Worm (Caenorhabditis elegans) whole organism, L4 larva: ENCODE results near the gene dyc-1.
A peak's percentile ranks its signal among the peaks of the same experiment; 100 is the strongest.

Experiments
- Y105C5A.15 ChIP-seq: fragments of 200-800 bp; sonication (Bioruptor generic); IDR thresholded peaks from 2 replicates; pipeline ENCODE4 v1.3.6; 2022; ENCODE audit warnings: missing genetic modification characterization, missing compliant biosample characterization
- Y5F2A.4 ChIP-seq: fragments of 200-800 bp; sonication (Bioruptor generic); optimal IDR thresholded peaks from 2 replicates; lab custom pipeline; 2018; ENCODE audit warnings: mild to moderate bottlenecking, missing genetic modification characterization, missing compliant biosample characterization
- ZK337.2 ChIP-seq: fragments of 200-800 bp; sonication (Bioruptor generic); IDR thresholded peaks from 2 replicates; pipeline ENCODE4 v1.3.6; 2022; ENCODE audit warnings: missing genetic modification reagents, missing genetic modification characterization, missing compliant biosample characterization
- aha-1 ChIP-seq: fragments of 150-350 bp; peaks from one replicate; lab custom pipeline; 2014; ENCODE audit warnings: missing biosample characterization, missing genetic modification characterization
- attf-4 ChIP-seq: sonication (generic microtip); optimal IDR thresholded peaks from 3 replicates; lab custom pipeline; 2017; ENCODE audit warnings: missing biosample characterization, missing genetic modification characterization
- ceh-44 ChIP-seq: fragments of 200-800 bp; sonication (Bioruptor generic); IDR thresholded peaks from 2 replicates; pipeline ENCODE4 v1.3.6; 2022; ENCODE audit warnings: missing genetic modification reagents, missing genetic modification characterization, missing compliant biosample characterization
- ceh-82 ChIP-seq: sonication (generic microtip); optimal IDR thresholded peaks from 2 replicates; lab custom pipeline; 2017; ENCODE audit warnings: missing biosample characterization, missing genetic modification characterization
- daf-16 ChIP-seq, 3 experiments: sonication (generic microtip); optimal IDR thresholded peaks; 2 replicates each; lab custom pipeline; 2016 to 2017; ENCODE audit warnings: missing genetic modification characterization in 3 of 3, missing genetic modification reagents in 3 of 3, mild to moderate bottlenecking in 2 of 3, missing compliant biosample characterization in 2 of 3, missing biosample characterization in 1 of 3, moderate library complexity in 1 of 3
- dmd-6 ChIP-seq: fragments of 200-800 bp; sonication (Bioruptor generic); IDR thresholded peaks from 2 replicates; pipeline ENCODE4 v1.3.6; 2022; ENCODE audit warnings: missing genetic modification reagents, missing genetic modification characterization, missing compliant biosample characterization
- dmd-8 ChIP-seq: fragments of 200-800 bp; sonication (Bioruptor generic); IDR thresholded peaks from 2 replicates; pipeline ENCODE4 v1.3.6; 2022; ENCODE audit warnings: missing genetic modification characterization, missing compliant biosample characterization
- dpl-1 ChIP-seq: fragments of 150-350 bp; optimal IDR thresholded peaks from 2 replicates; lab custom pipeline; 2014; ENCODE audit warnings: missing biosample characterization, missing genetic modification reagents, missing genetic modification characterization
- dve-1 ChIP-seq: sonication (generic microtip); optimal IDR thresholded peaks from 2 replicates; lab custom pipeline; 2017; ENCODE audit warnings: antibody characterized with exemption, mild to moderate bottlenecking, missing genetic modification characterization, missing compliant biosample characterization; ENCODE audit not compliant: insufficient read depth
- fos-1 ChIP-seq: fragments of 150-350 bp; optimal IDR thresholded peaks from 2 replicates; lab custom pipeline; 2014; ENCODE audit warnings: missing biosample characterization, missing genetic modification characterization
- hlh-11 ChIP-seq: fragments of 200-800 bp; sonication (Bioruptor generic); optimal IDR thresholded peaks from 2 replicates; lab custom pipeline; 2018; ENCODE audit warnings: mild to moderate bottlenecking, missing genetic modification characterization, missing compliant biosample characterization
- hlh-30 ChIP-seq: sonication (generic microtip); optimal IDR thresholded peaks from 2 replicates; lab custom pipeline; 2017; ENCODE audit warnings: antibody characterized with exemption, mild to moderate bottlenecking, missing genetic modification characterization, missing compliant biosample characterization; ENCODE audit not compliant: insufficient read depth
- lin-13 ChIP-seq: fragments of 150-350 bp; optimal IDR thresholded peaks from 2 replicates; lab custom pipeline; 2014; ENCODE audit warnings: missing biosample characterization, missing genetic modification reagents, missing genetic modification characterization
- lin-15B ChIP-seq: fragments of 150-350 bp; sonication (generic microtip); optimal IDR thresholded peaks from 3 replicates; lab custom pipeline; 2014; ENCODE audit warnings: missing biosample characterization, missing genetic modification characterization
- lin-29 ChIP-seq: fragments of 200-800 bp; sonication (Bioruptor generic); IDR thresholded peaks from 2 replicates; pipeline ENCODE4 v1.3.6; 2022; ENCODE audit warnings: missing genetic modification reagents, missing genetic modification characterization, missing compliant biosample characterization
- lin-38 ChIP-seq: fragments of 200-800 bp; sonication (Bioruptor generic); IDR thresholded peaks from 2 replicates; pipeline ENCODE4 v1.3.6; 2022; ENCODE audit warnings: missing genetic modification reagents, missing genetic modification characterization, missing compliant biosample characterization
- lin-39 ChIP-seq: fragments of 150-350 bp; optimal IDR thresholded peaks from 2 replicates; lab custom pipeline; 2014; ENCODE audit warnings: missing biosample characterization, missing genetic modification reagents, missing genetic modification characterization
- lsy-2 ChIP-seq, 2 experiments: fragments of 150-350 bp in 1 of 2; sonication (generic microtip) in 1 of 2; optimal IDR thresholded peaks; 2 replicates each; lab custom pipeline; 2014 to 2017; ENCODE audit warnings: missing biosample characterization in 2 of 2, missing genetic modification characterization in 2 of 2
- mdl-1 ChIP-seq, 2 experiments: fragments of 150-350 bp in 1 of 2; sonication (generic microtip) in 1 of 2; optimal IDR thresholded peaks; 2 replicates each; lab custom pipeline; 2014 to 2017; ENCODE audit warnings: missing biosample characterization in 2 of 2, missing genetic modification characterization in 2 of 2
- mep-1 ChIP-seq: fragments of 150-350 bp; sonication (generic microtip); optimal IDR thresholded peaks from 3 replicates; lab custom pipeline; 2014; ENCODE audit warnings: missing biosample characterization, missing genetic modification characterization
- mes-2 ChIP-seq: sonication (generic microtip); optimal IDR thresholded peaks from 2 replicates; lab custom pipeline; 2016; ENCODE audit warnings: missing genotype, mild to moderate bottlenecking, missing genetic modification characterization, missing compliant biosample characterization; ENCODE audit not compliant: poor library complexity, severe bottlenecking
- mxl-3 ChIP-seq: fragments of 200-800 bp; sonication (Bioruptor generic); optimal IDR thresholded peaks from 2 replicates; lab custom pipeline; 2018; ENCODE audit warnings: mild to moderate bottlenecking, missing genetic modification characterization, missing compliant biosample characterization
- nhr-10 ChIP-seq: fragments of 150-350 bp; optimal IDR thresholded peaks from 2 replicates; lab custom pipeline; 2014; ENCODE audit warnings: missing biosample characterization, missing genetic modification characterization
- nhr-102 ChIP-seq: sonication (generic microtip); optimal IDR thresholded peaks from 2 replicates; lab custom pipeline; 2016; ENCODE audit warnings: mild to moderate bottlenecking, missing genetic modification characterization, moderate library complexity, missing compliant biosample characterization
- nhr-237 ChIP-seq: sonication (generic microtip); optimal IDR thresholded peaks from 2 replicates; lab custom pipeline; 2017; ENCODE audit warnings: missing biosample characterization, missing genetic modification characterization
- nhr-25 ChIP-seq: sonication (generic microtip); optimal IDR thresholded peaks from 2 replicates; lab custom pipeline; 2017; ENCODE audit warnings: missing genetic modification characterization, mild to moderate bottlenecking, missing compliant biosample characterization, antibody characterized with exemption, moderate library complexity, borderline replicate concordance; ENCODE audit not compliant: insufficient read depth
- nhr-28 ChIP-seq: fragments of 150-350 bp; optimal IDR thresholded peaks from 2 replicates; lab custom pipeline; 2014; ENCODE audit warnings: missing biosample characterization, missing genetic modification characterization
- nhr-41 ChIP-seq: fragments of 200-800 bp; sonication (Bioruptor generic); IDR thresholded peaks from 2 replicates; pipeline ENCODE4 v1.3.6; 2022; ENCODE audit warnings: missing genetic modification reagents, missing genetic modification characterization, missing compliant biosample characterization
- nhr-48 ChIP-seq: sonication (generic microtip); optimal IDR thresholded peaks from 2 replicates; lab custom pipeline; 2016; ENCODE audit warnings: mild to moderate bottlenecking, missing genetic modification characterization, missing compliant biosample characterization
- pha-4 ChIP-seq, 2 experiments: fragments of 150-350 bp in 1 of 2; fragments of 200-800 bp in 1 of 2; sonication (Bioruptor generic) in 1 of 2; IDR thresholded peaks in 1 of 2; optimal IDR thresholded peaks in 1 of 2; 2 replicates each; pipeline versions ENCODE4 v1.3.6 to Lab custom; 2014 to 2022; ENCODE audit warnings: missing genetic modification characterization in 2 of 2, missing genetic modification reagents in 2 of 2, missing biosample characterization in 1 of 2, missing compliant biosample characterization in 1 of 2
- pqm-1 ChIP-seq: sonication (generic microtip); optimal IDR thresholded peaks from 2 replicates; lab custom pipeline; 2017; ENCODE audit warnings: missing biosample characterization, missing genetic modification characterization
- spr-1 ChIP-seq: sonication (generic microtip); optimal IDR thresholded peaks from 2 replicates; lab custom pipeline; 2016; ENCODE audit warnings: mild to moderate bottlenecking, missing genetic modification characterization, missing compliant biosample characterization
- tra-1 ChIP-seq: fragments of 200-800 bp; sonication (Bioruptor generic); IDR thresholded peaks from 2 replicates; pipeline ENCODE4 v1.3.6; 2022; ENCODE audit warnings: missing genetic modification reagents, missing genetic modification characterization, missing compliant biosample characterization

The dyc-1 gene

ce11 chrX:14016698-14017097 is 32.6 kb upstream of the dyc-1 start (continued):
- TF ChIP-seq dmd-6 (GFP tag; lab: Robert Waterston, UW) (0 out of 2 replicates have a peak, but pooled peaks have one; percentile 16), tra-1 (GFP tag; lab: Robert Waterston, UW) (0 out of 2 replicates have a peak, but pooled peaks have one; percentile 56), Y105C5A.15 (GFP tag; lab: Robert Waterston, UW) (no peak), Y5F2A.4 (no peak), dmd-8 (GFP tag; lab: Robert Waterston, UW) (no peak), lin-13 (GFP tag; lab: Kevin White, UChicago) (no peak), dpl-1 (GFP tag; lab: Kevin White, UChicago) (no peak), hlh-30 (no peak), nhr-102 (tag; lab: Kevin White, UChicago) (no peak)

ce11 chrX:14020290-14020689 is 29.0 kb upstream of the dyc-1 start, which contains the start of gene C04C11.1:
TSS of gene C04C11.1 (plus strand) at chrX:14020590.
- TF ChIP-seq lin-38 (GFP tag; lab: Robert Waterston, UW), result no peak
- TF ChIP-seq nhr-41 (GFP tag; lab: Robert Waterston, UW), result no peak
- TF ChIP-seq ceh-44 (GFP tag; lab: Robert Waterston, UW), result no peak
- TF ChIP-seq nhr-10 (tag; lab: Kevin White, UChicago), result no peak
- no peak for TF ChIP-seq ceh-82 (tag; lab: Kevin White, UChicago)
- TF ChIP-seq daf-16 (GFP tag; optimal IDR thresholded peaks at IDR 0.05; lab: Kevin White, UChicago), result no peak
- TF ChIP-seq daf-16 (tag; optimal IDR thresholded peaks at IDR 0.05; lab: Kevin White, UChicago), result no peak
- TF ChIP-seq mdl-1 (tag; optimal IDR thresholded peaks at IDR 0.05; lab: Kevin White, UChicago), result no peak
- no peak for TF ChIP-seq lin-39 (tag; lab: Kevin White, UChicago)

ce11 chrX:14024400-14024953 is 24.9 kb upstream of the dyc-1 start:
- TF ChIP-seq lin-15B (no peak), lin-38 (GFP tag; lab: Robert Waterston, UW) (no peak), pqm-1 (tag; lab: Kevin White, UChicago) (peak; percentile 44), nhr-25 (peak; percentile 1), lsy-2 (tag; optimal IDR thresholded peaks at IDR 0.05; lab: Kevin White, UChicago) (no peak), nhr-41 (GFP tag; lab: Robert Waterston, UW) (peak; percentile 71; the same call in 1 of the 2 replicates), mep-1 (tag; lab: Kevin White, UChicago) (peak; percentile 49), nhr-10 (tag; lab: Kevin White, UChicago) (no peak), attf-4 (tag; lab: Kevin White, UChicago) (no peak), ZK337.2 (GFP tag; lab: Robert Waterston, UW) (no peak), dve-1 (peak; percentile 1), mes-2 (tag; lab: Kevin White, UChicago) (peak; percentile 14), aha-1 (tag; lab: Kevin White, UChicago) (peak; percentile 4), nhr-28 (peak; percentile 42), spr-1 (tag; lab: Kevin White, UChicago) (no peak), pha-4 (GFP tag; IDR thresholded peaks at IDR 0.05; lab: Robert Waterston, UW) (no peak), pha-4 (tag; optimal IDR thresholded peaks at IDR 0.05; lab: Kevin White, UChicago) (no peak), mxl-3 (GFP tag; lab: Kevin White, UChicago) (peak; percentile 47), hlh-11 (tag; lab: Kevin White, UChicago) (peak; percentile 46), nhr-48 (peak; percentile 21), daf-16 (GFP tag; optimal IDR thresholded peaks at IDR 0.05; lab: Kevin White, UChicago) (no peak), daf-16 (tag; optimal IDR thresholded peaks at IDR 0.05; lab: Kevin White, UChicago) (peak; percentile 67), nhr-237 (tag; lab: Kevin White, UChicago) (no peak), fos-1 (tag; lab: Kevin White, UChicago) (no peak), dmd-6 (GFP tag; lab: Robert Waterston, UW) (peak; percentile 50), lin-29 (GFP tag; lab: Robert Waterston, UW) (no peak)
